Fruit fly (Drosophila melanogaster) Kc167 (cell line): ENCODE measurements around the gene CG5561.

Source experiments
- Sin3A ChIP-seq: fragments of >200 bp; optimal IDR thresholded peaks from 2 replicates; lab custom pipeline; 2018; ENCODE audit warnings: missing external identifiers
- insv ChIP-seq: fragments of >200 bp; optimal IDR thresholded peaks from 3 replicates; lab custom pipeline; 2018; ENCODE audit warnings: missing external identifiers

DNA sequence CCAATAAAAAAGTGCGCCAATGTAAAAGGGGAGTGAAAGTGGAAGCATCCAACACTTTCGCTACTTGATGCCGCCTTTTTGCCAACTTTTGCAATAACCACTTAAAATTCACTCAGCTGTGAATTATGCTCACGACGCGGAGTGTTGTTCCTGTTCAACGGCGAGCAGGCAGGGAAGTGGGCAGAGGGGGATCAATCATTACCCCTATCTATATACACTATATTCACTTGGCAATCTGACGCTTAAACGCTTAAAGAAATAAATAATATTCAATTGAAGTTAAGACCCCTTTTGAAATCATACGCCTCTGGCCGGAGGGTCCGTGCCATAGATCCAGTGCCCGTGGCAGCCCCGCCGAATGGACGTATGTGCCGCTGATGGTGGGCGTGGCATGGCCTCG is 38.6 kb downstream of the CG5561 start:
- TF ChIP-seq Sin3A (lab: Kevin White, UChicago) (no peak), insv (lab: Kevin White, UChicago) (no peak)
